Fruit fly (Drosophila melanogaster): ENCODE data around the gene CheA7a.
A peak's percentile ranks its signal among the peaks of the same experiment; 100 is the strongest.

dm6 chrX:7337975-7338374 is 40.0 kb upstream of the CheA7a start:
- TF ChIP-seq CG6163 (GFP tag; IDR thresholded peaks at IDR 0.05) (0 out of 3 replicates have a peak, but pooled peaks have one; percentile 41), eg (GFP tag; IDR thresholded peaks at IDR 0.05) (no peak), Hr39 (GFP tag; optimal IDR thresholded peaks at IDR 0.05) (no peak)
